Worm (Caenorhabditis elegans): Measurements from ENCODE around the gene scl-21.

The scl-21 gene

ce11 chrV:19477852-19478251, 17.6 kb downstream of the scl-21 start, which contains the start of gene Y43F8B.9:
TSS of gene Y43F8B.9 (plus strand) at chrV:19478152.
- no peak for TF ChIP-seq unc-62 (GFP tag; optimal IDR thresholded peaks at IDR 0.05)

ce11 chrV:19477302-19477701, 18.2 kb downstream of the scl-21 start:
- no peak for TF ChIP-seq unc-62 (GFP tag; optimal IDR thresholded peaks at IDR 0.05)

ce11 chrV:19473842-19474514, 21.5 kb downstream of the scl-21 start, which contains the start of gene Y43F8B.10:
TSS of gene Y43F8B.10 (plus strand) at chrV:19474464.
- no peak for TF ChIP-seq unc-62 (GFP tag; optimal IDR thresholded peaks at IDR 0.05)

ce11 chrV:19470385-19470784, 25.1 kb downstream of the scl-21 start, which contains the start of gene Y43F8B.11:
TSS of gene Y43F8B.11 (plus strand) at chrV:19470685.
- no peak for TF ChIP-seq unc-62 (GFP tag; optimal IDR thresholded peaks at IDR 0.05)

ce11 chrV:19468083-19468482, 27.4 kb downstream of the scl-21 start, which contains the start of gene Y43F8B.12:
TSS of gene Y43F8B.12 (plus strand) at chrV:19468383.
- no peak for TF ChIP-seq unc-62 (GFP tag; optimal IDR thresholded peaks at IDR 0.05)

ce11 chrV:19467574-19467973, 27.9 kb downstream of the scl-21 start, which contains the start of gene Y43F8B.23:
TSS of gene Y43F8B.23 (minus strand) at chrV:19467648.
- no peak for TF ChIP-seq unc-62 (GFP tag; optimal IDR thresholded peaks at IDR 0.05)

- no peak for TF ChIP-seq unc-62 (GFP tag; optimal IDR thresholded peaks at IDR 0.05)
These were observed 32.9 kb downstream of the scl-21 start, which contains the start of gene Y43F8B.25 for ce11 chrV:19462612-19463011. TSS of gene Y43F8B.25 (plus strand) at chrV:19462912.

- TF ChIP-seq unc-62 (GFP tag; optimal IDR thresholded peaks at IDR 0.05): no peak
These were observed 33.5 kb downstream of the scl-21 start, which contains the start of gene Y43F8B.15 for ce11 chrV:19462020-19462419. TSS of gene Y43F8B.15 (minus strand) at chrV:19462120.

ce11 chrV:19457120-19457519, 38.4 kb downstream of the scl-21 start, which contains the start of gene Y43F8B.24:
TSS of gene Y43F8B.24 (plus strand) at chrV:19457420.
- TF ChIP-seq unc-62 (GFP tag; optimal IDR thresholded peaks at IDR 0.05): no peak

- no peak for TF ChIP-seq unc-62 (GFP tag; optimal IDR thresholded peaks at IDR 0.05)
These were observed 39.8 kb downstream of the scl-21 start, which contains the start of the genes Y43F8B.13 and Y43F8B.14 for ce11 chrV:19455650-19456049. TSS of gene Y43F8B.13 (plus strand) at chrV:19455950. TSS of gene Y43F8B.14 (minus strand) at chrV:19455971.

ce11 chrV:19449544-19449943, 45.9 kb downstream of the scl-21 start, which contains the start of gene M04C3.5:
TSS of gene M04C3.5 (plus strand) at chrV:19449733.
- TF ChIP-seq unc-62 (GFP tag; optimal IDR thresholded peaks at IDR 0.05): no peak

ce11 chrV:19448805-19449204, 46.7 kb downstream of the scl-21 start, which contains the start of gene M04C3.2:
TSS of gene M04C3.2 (minus strand) at chrV:19448905.
- no peak for TF ChIP-seq unc-62 (GFP tag; optimal IDR thresholded peaks at IDR 0.05)

ce11 chrV:19445442-19445841, 50.0 kb downstream of the scl-21 start, which contains the start of gene M04C3.1:
TSS of gene M04C3.1 (minus strand) at chrV:19445605.
- TF ChIP-seq unc-62 (GFP tag; optimal IDR thresholded peaks at IDR 0.05): no peak
